Worm (Caenorhabditis elegans) whole organism, young adult: ENCODE results near the gene igeg-1.

ENCODE experiments used
- Y95B8A.8 ChIP-seq: fragments of 200-800 bp; sonication (Bioruptor generic); IDR thresholded peaks from 2 replicates; pipeline ENCODE4 v1.3.6; 2022; ENCODE audit warnings: missing genetic modification reagents, missing genetic modification characterization, missing compliant biosample characterization
- ama-1 ChIP-seq, 3 experiments: fragments of 150-350 bp in 1 of 3; sonication (generic microtip) in 2 of 3; optimal IDR thresholded peaks; 2 replicates each; lab custom pipeline; 2014 to 2018; ENCODE audit warnings: missing biosample characterization in 2 of 3, missing genetic modification characterization in 2 of 3, missing genetic modification reagents in 2 of 3
- aptf-2 ChIP-seq: fragments of 200-800 bp; sonication (Bioruptor generic); conservative IDR thresholded peaks from 2 replicates; pipeline ENCODE4 v1.3.6; 2022; ENCODE audit warnings: missing genetic modification reagents, missing genetic modification characterization, missing compliant biosample characterization
- bed-2 ChIP-seq: fragments of 200-800 bp; sonication (Bioruptor generic); IDR thresholded peaks from 2 replicates; pipeline ENCODE4 v1.3.6; 2022; ENCODE audit warnings: missing genetic modification reagents, missing genetic modification characterization, missing compliant biosample characterization
- efl-1 ChIP-seq: fragments of 150-350 bp; optimal IDR thresholded peaks from 2 replicates; lab custom pipeline; 2014; ENCODE audit warnings: missing biosample characterization, missing genetic modification reagents, missing genetic modification characterization
- egrh-3 ChIP-seq: fragments of 200-800 bp; sonication (Bioruptor generic); IDR thresholded peaks from 2 replicates; pipeline ENCODE4 v1.3.6; 2022; ENCODE audit warnings: missing genetic modification reagents, missing genetic modification characterization, missing compliant biosample characterization
- him-1 ChIP-seq: sonication (generic microtip); optimal IDR thresholded peaks from 2 replicates; lab custom pipeline; 2016; ENCODE audit warnings: missing genotype, missing genetic modification reagents, missing genetic modification characterization, missing compliant biosample characterization
- nhr-80 ChIP-seq: sonication (generic microtip); optimal IDR thresholded peaks from 2 replicates; lab custom pipeline; 2016; ENCODE audit warnings: missing genetic modification characterization, missing compliant biosample characterization
- nhr-90 ChIP-seq: sonication (generic microtip); optimal IDR thresholded peaks from 2 replicates; lab custom pipeline; 2016; ENCODE audit warnings: missing genotype, mild to moderate bottlenecking, missing genetic modification characterization, missing compliant biosample characterization
- pha-4 ChIP-seq: fragments of 150-350 bp; sonication (generic microtip); optimal IDR thresholded peaks from 2 replicates; lab custom pipeline; 2014; ENCODE audit warnings: missing biosample characterization, missing genetic modification reagents, missing genetic modification characterization
- snpc-4 ChIP-seq, 5 experiments: fragments of 150-350 bp in 1 of 5; sonication (generic microtip) in 4 of 5; optimal IDR thresholded peaks; 2 replicates each; lab custom pipeline; 2014 to 2018; ENCODE audit warnings: missing genetic modification characterization in 5 of 5, missing biosample characterization in 3 of 5, antibody characterized with exemption in 2 of 5, mild to moderate bottlenecking in 2 of 5, missing compliant biosample characterization in 2 of 5, missing genotype in 2 of 5, moderate library complexity in 2 of 5, missing genetic modification reagents in 1 of 5
- tlf-1 ChIP-seq: fragments of 200-800 bp; sonication (Bioruptor generic); optimal IDR thresholded peaks from 2 replicates; lab custom pipeline; 2018; ENCODE audit warnings: mild to moderate bottlenecking, missing genetic modification characterization, missing compliant biosample characterization
- ztf-18 ChIP-seq: sonication (generic microtip); optimal IDR thresholded peaks from 2 replicates; lab custom pipeline; 2016; ENCODE audit warnings: missing genotype, mild to moderate bottlenecking, missing genetic modification characterization, missing compliant biosample characterization

DNA sequence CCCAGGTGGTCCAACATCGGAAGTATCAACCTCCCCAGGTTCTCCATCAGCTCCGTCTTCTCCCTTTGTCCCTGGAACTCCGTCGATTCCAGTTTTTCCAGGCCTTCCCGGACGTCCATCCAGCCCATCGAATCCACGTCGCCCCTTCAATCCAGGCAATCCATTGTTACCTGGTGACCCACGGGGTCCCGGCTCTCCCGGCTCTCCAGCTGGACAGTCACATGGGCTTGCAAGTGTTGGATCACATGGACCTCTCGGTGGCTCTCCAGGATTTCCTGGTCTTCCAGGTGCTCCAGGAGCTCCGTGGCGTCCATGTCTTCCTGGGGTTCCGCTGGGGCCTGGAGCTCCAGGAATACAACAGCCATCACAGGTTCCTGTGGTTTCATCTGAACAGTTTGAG, 46.2 kb downstream of the igeg-1 start:
- TF ChIP-seq efl-1 (GFP tag; lab: Kevin White, UChicago) (no peak), him-1 (tag; lab: Kevin White, UChicago) (no peak), tlf-1 (GFP tag; lab: Kevin White, UChicago) (no peak), snpc-4 (GFP tag; optimal IDR thresholded peaks at IDR 0.05; lab: Kevin White, UChicago) (no peak), snpc-4 (tag; optimal IDR thresholded peaks at IDR 0.05; lab: Kevin White, UChicago) (no peak), ztf-18 (tag; lab: Kevin White, UChicago) (no peak), bed-2 (GFP tag; lab: Robert Waterston, UW) (no peak), ama-1 (optimal IDR thresholded peaks at IDR 0.05; lab: Kevin White, UChicago) (no peak), ama-1 (GFP tag; optimal IDR thresholded peaks at IDR 0.05; lab: Kevin White, UChicago) (no peak), pha-4 (tag; lab: Kevin White, UChicago) (no peak), egrh-3 (GFP tag; lab: Robert Waterston, UW) (no peak; the same call in 1 of the 2 replicates), aptf-2 (GFP tag; lab: Robert Waterston, UW) (no peak), nhr-80 (tag; lab: Kevin White, UChicago) (no peak), Y95B8A.8 (GFP tag; lab: Robert Waterston, UW) (no peak), nhr-90 (tag; lab: Kevin White, UChicago) (no peak)
